Worm (Caenorhabditis elegans): Measurements from ENCODE around the gene C18G1.1.

C18G1.1 gene

ce11 chrV:4731154-4731961 is 46.4 kb upstream of the C18G1.1 start, which contains the start of gene F39G3.3 (continued):
- no peak for TF ChIP-seq egl-27 (tag; optimal IDR thresholded peaks at IDR 0.05)
- TF ChIP-seq ztf-11 (tag; optimal IDR thresholded peaks at IDR 0.05): peak in 1 of 2 experiments; percentile 7
- peak; percentile 24 to 49 for TF ChIP-seq lin-35 (GFP tag; optimal IDR thresholded peaks at IDR 0.05)
- TF ChIP-seq hpl-2 (GFP tag; optimal IDR thresholded peaks at IDR 0.05): peak; percentile 4
- TF ChIP-seq nhr-12 (tag; optimal IDR thresholded peaks at IDR 0.05): no peak
- peak; percentile 47 for TF ChIP-seq lir-3 (tag; optimal IDR thresholded peaks at IDR 0.05; ENCODE audit: poor library complexity)
- no peak for TF ChIP-seq efl-3 (GFP tag; optimal IDR thresholded peaks at IDR 0.05)
- TF ChIP-seq nhr-11 (tag; optimal IDR thresholded peaks at IDR 0.05): no peak
- TF ChIP-seq ces-1 (GFP tag; optimal IDR thresholded peaks at IDR 0.05): no peak
- TF ChIP-seq alr-1 (tag; optimal IDR thresholded peaks at IDR 0.05; ENCODE audit: borderline replicate concordance): no peak
- TF ChIP-seq ceh-8 (GFP tag; optimal IDR thresholded peaks at IDR 0.05): no peak
- TF ChIP-seq unc-86 (tag; optimal IDR thresholded peaks at IDR 0.05): peak; percentile 38
- no peak for TF ChIP-seq pax-3 (tag; optimal IDR thresholded peaks at IDR 0.05)
- peak; percentile 54 for TF ChIP-seq nhr-19 (GFP tag; conservative IDR thresholded peaks at IDR 0.05)
- TF ChIP-seq lsy-2 (tag; optimal IDR thresholded peaks at IDR 0.05): peak; percentile 58 to 63
- TF ChIP-seq mef-2 (tag; optimal IDR thresholded peaks at IDR 0.05): no peak
- no peak for TF ChIP-seq ceh-88 (GFP tag; IDR thresholded peaks at IDR 0.05)
- TF ChIP-seq ceh-82 (tag; optimal IDR thresholded peaks at IDR 0.05): peak; percentile 36 to 55 (median 43)
- TF ChIP-seq unc-30 (tag; optimal IDR thresholded peaks at IDR 0.05): no peak
- TF ChIP-seq nhr-71 (tag; optimal IDR thresholded peaks at IDR 0.05): peak; percentile 75
- TF ChIP-seq pqm-1 (tag; optimal IDR thresholded peaks at IDR 0.05): no peak
- TF ChIP-seq lin-39 (tag; optimal IDR thresholded peaks at IDR 0.05): peak; percentile 81
- no peak for TF ChIP-seq snpc-4 (tag; optimal IDR thresholded peaks at IDR 0.05)
- peak; percentile 6; the same call in 1 of the 2 replicates for TF ChIP-seq isw-1 (GFP tag; IDR thresholded peaks at IDR 0.05)
- TF ChIP-seq ceh-63 (GFP tag; optimal IDR thresholded peaks at IDR 0.05): no peak
- TF ChIP-seq nhr-77 (tag; optimal IDR thresholded peaks at IDR 0.05): no peak
- TF ChIP-seq nhr-28 (tag; optimal IDR thresholded peaks at IDR 0.05): no peak
- TF ChIP-seq elt-3 (tag; optimal IDR thresholded peaks at IDR 0.05): peak in 1 of 6 experiments; percentile 10
- TF ChIP-seq unc-62 (GFP tag; optimal IDR thresholded peaks at IDR 0.05): no peak
- TF ChIP-seq pag-3 (tag; optimal IDR thresholded peaks at IDR 0.05; ENCODE audit: borderline replicate concordance, insufficient read depth): no peak
- TF ChIP-seq mep-1 (tag; optimal IDR thresholded peaks at IDR 0.05): peak; percentile 68
- no peak for TF ChIP-seq C34B4.2 (tag; optimal IDR thresholded peaks at IDR 0.05)
- TF ChIP-seq lin-14 (GFP tag; optimal IDR thresholded peaks at IDR 0.05): peak; percentile 50
- TF ChIP-seq fkh-4 (tag; optimal IDR thresholded peaks at IDR 0.05; ENCODE audit: borderline replicate concordance): peak; percentile 9
- TF ChIP-seq ceh-90 (tag; optimal IDR thresholded peaks at IDR 0.05): no peak
- TF ChIP-seq ztf-4 (tag; optimal IDR thresholded peaks at IDR 0.05): no peak
- no peak for TF ChIP-seq sox-4 (tag; optimal IDR thresholded peaks at IDR 0.05)
- no peak for TF ChIP-seq nhr-84 (tag; optimal IDR thresholded peaks at IDR 0.05)
- no peak for TF ChIP-seq C04F5.9 (tag; optimal IDR thresholded peaks at IDR 0.05)
- TF ChIP-seq mab-9 (GFP tag; IDR thresholded peaks at IDR 0.05): no peak
- TF ChIP-seq tbx-2 (tag; optimal IDR thresholded peaks at IDR 0.05): peak; percentile 48
- TF ChIP-seq unc-130 (tag; optimal IDR thresholded peaks at IDR 0.05): peak; percentile 88
- TF ChIP-seq tlp-1 (tag; optimal IDR thresholded peaks at IDR 0.05): no peak
- TF ChIP-seq zip-4 (GFP tag; optimal IDR thresholded peaks at IDR 0.05): no peak
- TF ChIP-seq ama-1 (optimal IDR thresholded peaks at IDR 0.05): no peak
- TF ChIP-seq dpl-1 (GFP tag; optimal IDR thresholded peaks at IDR 0.05): peak; percentile 19 to 59 (median 46)
- TF ChIP-seq nhr-76 (tag; optimal IDR thresholded peaks at IDR 0.05): no peak
- peak; percentile 52 for TF ChIP-seq C16A3.4 (tag; optimal IDR thresholded peaks at IDR 0.05)
- peak; percentile 66 for TF ChIP-seq swsn-7 (tag; optimal IDR thresholded peaks at IDR 0.05)
- no peak for TF ChIP-seq fos-1 (tag; optimal IDR thresholded peaks at IDR 0.05)
- TF ChIP-seq fkh-8 (tag; optimal IDR thresholded peaks at IDR 0.05): no peak
